Worm (Caenorhabditis elegans) whole organism, late embryonic: ENCODE data around the gene F57F4.1.

Source experiments
- C08G9.2 ChIP-seq: sonication (generic microtip); optimal IDR thresholded peaks from 2 replicates; lab custom pipeline; 2016; ENCODE audit warnings: mild to moderate bottlenecking, missing genetic modification characterization, moderate library complexity, missing compliant biosample characterization
- ama-1 ChIP-seq: fragments of 150-350 bp; optimal IDR thresholded peaks from 2 replicates; lab custom pipeline; 2014
- dmd-4 ChIP-seq: sonication (generic microtip); optimal IDR thresholded peaks from 2 replicates; lab custom pipeline; 2016; ENCODE audit warnings: borderline replicate concordance, missing genetic modification characterization, missing compliant biosample characterization
- fkh-10 ChIP-seq: fragments of 150-350 bp; optimal IDR thresholded peaks from 2 replicates; lab custom pipeline; 2014; ENCODE audit warnings: missing biosample characterization, missing genetic modification reagents, missing genetic modification characterization
- hlh-13 ChIP-seq: fragments of 200-800 bp; sonication (Bioruptor generic); optimal IDR thresholded peaks from 2 replicates; lab custom pipeline; 2018; ENCODE audit warnings: mild to moderate bottlenecking, missing genetic modification characterization, missing compliant biosample characterization
- tbx-2 ChIP-seq: sonication (generic microtip); optimal IDR thresholded peaks from 2 replicates; lab custom pipeline; 2016; ENCODE audit warnings: missing genetic modification characterization, missing compliant biosample characterization

ce11 chrV:6398922-6399321 is 8.7 kb downstream of the F57F4.1 start:
- no peak for TF ChIP-seq tbx-2 (tag; lab: Kevin White, UChicago)
- TF ChIP-seq hlh-13: no peak
- no peak for TF ChIP-seq fkh-10
- TF ChIP-seq dmd-4: no peak
- no peak for TF ChIP-seq ama-1 (lab: Kevin White, UChicago)
- no peak for TF ChIP-seq C08G9.2 (tag; lab: Kevin White, UChicago)
